Fruit fly (Drosophila melanogaster): ENCODE measurements around the gene Sdhaf3.

dm6 chr3R:16449187-16449973, 32.9 kb downstream of the Sdhaf3 start:
- no peak for TF ChIP-seq CG8478 (optimal IDR thresholded peaks at IDR 0.05)
- no peak for TF ChIP-seq CTCF (optimal IDR thresholded peaks at IDR 0.05)

Data from S2 (cell line).